Worm (Caenorhabditis elegans): Measurements from ENCODE around the gene bath-31.

Gene bath-31

DNA sequence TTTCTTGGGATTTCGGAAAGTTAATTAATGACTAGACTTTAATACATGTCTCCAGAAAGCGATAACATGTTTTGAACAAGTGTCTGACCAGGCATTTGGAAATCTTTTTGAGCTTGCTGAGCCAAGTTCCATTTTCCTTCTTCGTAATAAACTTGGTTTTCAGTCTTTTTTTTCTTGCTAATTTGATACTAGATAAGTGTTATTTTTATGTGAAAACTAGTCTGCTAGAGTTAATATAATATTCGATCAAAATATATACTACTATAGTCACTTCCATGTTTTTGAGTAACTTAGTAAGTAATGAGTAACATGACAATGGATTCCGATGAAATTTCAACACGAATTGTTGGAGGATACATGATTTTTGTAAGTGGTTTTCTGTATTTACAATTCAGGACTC lies 22.5 kb upstream of the bath-31 start, which contains the start of gene srx-110:
srx-110 (plus strand) TSS at position 301 of the 400 bp plus-strand sequence.
- TF ChIP-seq ztf-23 (GFP tag; IDR thresholded peaks at IDR 0.05) (no peak), flt-1 (GFP tag; IDR thresholded peaks at IDR 0.05) (no peak), med-1 (GFP tag; optimal IDR thresholded peaks at IDR 0.05; ENCODE audit: insufficient read depth) (no peak)

- TF ChIP-seq ztf-29 (GFP tag; IDR thresholded peaks at IDR 0.05) (no peak), med-1 (GFP tag; optimal IDR thresholded peaks at IDR 0.05; ENCODE audit: insufficient read depth) (no peak), cog-1 (tag; optimal IDR thresholded peaks at IDR 0.05) (no peak), ref-1 (GFP tag; conservative IDR thresholded peaks at IDR 0.05) (no peak), flt-1 (GFP tag; IDR thresholded peaks at IDR 0.05) (no peak), ztf-23 (GFP tag; IDR thresholded peaks at IDR 0.05) (no peak), tab-1 (GFP tag; IDR thresholded peaks at IDR 0.05) (no peak), klf-2 (GFP tag; conservative IDR thresholded peaks at IDR 0.05) (no peak), T22C8.4 (GFP tag; IDR thresholded peaks at IDR 0.05) (no peak)
Observed at ce11 chrII:3711047-3711446, 20.7 kb upstream of the bath-31 start, which contains the start of gene fbxc-53. TSS of gene fbxc-53 (plus strand) at chrII:3711291.

- TF ChIP-seq T22C8.4 (GFP tag; IDR thresholded peaks at IDR 0.05) (no peak), klf-2 (GFP tag; conservative IDR thresholded peaks at IDR 0.05) (no peak), tab-1 (GFP tag; IDR thresholded peaks at IDR 0.05) (no peak), ref-1 (GFP tag; conservative IDR thresholded peaks at IDR 0.05) (no peak), ztf-29 (GFP tag; IDR thresholded peaks at IDR 0.05) (no peak), flt-1 (GFP tag; IDR thresholded peaks at IDR 0.05) (no peak), med-1 (GFP tag; optimal IDR thresholded peaks at IDR 0.05; ENCODE audit: insufficient read depth) (no peak), cog-1 (tag; optimal IDR thresholded peaks at IDR 0.05) (no peak)
Observed at ce11 chrII:3714595-3714994, 17.2 kb upstream of the bath-31 start, which contains the start of gene srh-100. TSS of gene srh-100 (minus strand) at chrII:3714695.

DNA sequence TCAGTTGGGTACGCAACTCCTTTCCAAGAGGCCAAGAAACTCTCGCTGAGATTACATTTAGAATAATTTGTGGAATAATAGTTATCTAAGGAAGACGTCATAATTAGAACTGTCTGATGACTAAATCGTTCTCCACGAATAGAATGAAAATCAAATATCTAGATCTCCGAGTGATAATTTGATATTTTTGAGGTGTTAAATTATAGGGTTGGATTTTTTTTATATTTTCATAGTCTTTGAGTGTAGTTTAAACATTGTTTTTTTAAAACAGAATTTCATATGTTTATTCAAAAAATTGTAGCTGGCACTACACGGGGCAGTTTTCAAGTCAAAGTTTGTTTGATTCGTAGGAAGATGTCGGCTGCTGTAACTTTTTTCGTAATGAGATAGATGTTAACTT lies 15.3 kb upstream of the bath-31 start, which contains the start of gene srh-99:
srh-99 (minus strand) TSS at position 101 of the 400 bp plus-strand sequence.
- no peak for TF ChIP-seq klf-2 (GFP tag; conservative IDR thresholded peaks at IDR 0.05)
- TF ChIP-seq cog-1 (tag; optimal IDR thresholded peaks at IDR 0.05) = no peak
- TF ChIP-seq ztf-29 (GFP tag; IDR thresholded peaks at IDR 0.05) = no peak
- no peak for TF ChIP-seq tab-1 (GFP tag; IDR thresholded peaks at IDR 0.05)
- no peak for TF ChIP-seq flt-1 (GFP tag; IDR thresholded peaks at IDR 0.05)
- TF ChIP-seq ztf-23 (GFP tag; IDR thresholded peaks at IDR 0.05) = no peak
- TF ChIP-seq ref-1 (GFP tag; conservative IDR thresholded peaks at IDR 0.05) = no peak
- TF ChIP-seq T22C8.4 (GFP tag; IDR thresholded peaks at IDR 0.05) = no peak
- TF ChIP-seq med-1 (GFP tag; optimal IDR thresholded peaks at IDR 0.05; ENCODE audit: insufficient read depth) = no peak

- no peak for TF ChIP-seq klf-2 (GFP tag; conservative IDR thresholded peaks at IDR 0.05)
Observed at ce11 chrII:3716961-3717360, 14.8 kb upstream of the bath-31 start, which contains the start of gene fbxc-52. TSS of gene fbxc-52 (plus strand) at chrII:3717261.

- TF ChIP-seq med-1 (GFP tag; optimal IDR thresholded peaks at IDR 0.05; ENCODE audit: insufficient read depth) (no peak), cog-1 (tag; optimal IDR thresholded peaks at IDR 0.05) (no peak), tab-1 (GFP tag; IDR thresholded peaks at IDR 0.05) (no peak), ztf-23 (GFP tag; IDR thresholded peaks at IDR 0.05) (no peak), klf-2 (GFP tag; conservative IDR thresholded peaks at IDR 0.05) (no peak), T22C8.4 (GFP tag; IDR thresholded peaks at IDR 0.05) (no peak)
Observed at ce11 chrII:3721016-3721415, 10.8 kb upstream of the bath-31 start, which contains the start of gene C46E10.3. TSS of gene C46E10.3 (plus strand) at chrII:3721316.

ce11 chrII:3724175-3724715 lies 7.5 kb upstream of the bath-31 start, which contains the start of gene C46E10.1:
TSS of gene C46E10.1 (plus strand) at chrII:3724225.
- TF ChIP-seq cog-1 (tag; optimal IDR thresholded peaks at IDR 0.05) = no peak
- no peak for TF ChIP-seq ref-1 (GFP tag; conservative IDR thresholded peaks at IDR 0.05)
- no peak for TF ChIP-seq flt-1 (GFP tag; IDR thresholded peaks at IDR 0.05)
- TF ChIP-seq ztf-29 (GFP tag; IDR thresholded peaks at IDR 0.05) = no peak
- TF ChIP-seq med-1 (GFP tag; optimal IDR thresholded peaks at IDR 0.05; ENCODE audit: insufficient read depth) = no peak
- no peak for TF ChIP-seq tab-1 (GFP tag; IDR thresholded peaks at IDR 0.05)
- TF ChIP-seq klf-2 (GFP tag; conservative IDR thresholded peaks at IDR 0.05) = no peak
- no peak for TF ChIP-seq ztf-23 (GFP tag; IDR thresholded peaks at IDR 0.05)
- no peak for TF ChIP-seq T22C8.4 (GFP tag; IDR thresholded peaks at IDR 0.05)

- TF ChIP-seq ztf-23 (GFP tag; IDR thresholded peaks at IDR 0.05) (no peak), med-1 (GFP tag; optimal IDR thresholded peaks at IDR 0.05; ENCODE audit: insufficient read depth) (no peak), cog-1 (tag; optimal IDR thresholded peaks at IDR 0.05) (no peak), klf-2 (GFP tag; conservative IDR thresholded peaks at IDR 0.05) (no peak), T22C8.4 (GFP tag; IDR thresholded peaks at IDR 0.05) (no peak), ztf-29 (GFP tag; IDR thresholded peaks at IDR 0.05) (no peak), tab-1 (GFP tag; IDR thresholded peaks at IDR 0.05) (no peak), flt-1 (GFP tag; IDR thresholded peaks at IDR 0.05) (no peak), ref-1 (GFP tag; conservative IDR thresholded peaks at IDR 0.05) (no peak)
Observed at ce11 chrII:3727996-3728395, 3.8 kb upstream of the bath-31 start, which contains the start of gene C46E10.8. TSS of gene C46E10.8 (minus strand) at chrII:3728096.

DNA sequence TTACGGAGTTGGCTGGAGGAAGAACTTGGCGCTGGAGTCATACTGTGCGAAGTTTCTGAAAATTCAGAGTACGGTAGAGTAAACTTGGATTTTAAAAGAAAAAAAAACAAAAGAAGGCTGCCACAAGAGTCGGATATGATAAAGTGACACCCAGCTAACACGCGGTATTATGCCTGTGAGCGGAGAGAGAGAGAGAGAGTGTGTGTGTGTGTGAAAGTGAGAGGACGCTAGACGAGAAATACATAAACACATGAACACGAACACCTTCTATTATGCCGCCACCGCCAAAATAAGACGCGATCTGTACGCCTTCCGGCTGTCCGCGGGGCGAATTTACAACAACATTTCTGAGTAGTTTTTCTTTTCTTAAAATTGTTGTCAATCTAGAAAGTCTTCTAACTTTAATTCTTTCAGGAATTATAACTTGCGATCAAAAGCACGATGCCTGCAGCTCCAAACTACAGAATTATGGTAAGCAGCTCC lies 5.2 kb downstream of the bath-31 start, which contains the start of gene F12E12.6:
F12E12.6 (minus strand) TSS at position 51 of the 483 bp plus-strand sequence.
- TF ChIP-seq ref-1 (GFP tag; conservative IDR thresholded peaks at IDR 0.05) (no peak), klf-2 (GFP tag; conservative IDR thresholded peaks at IDR 0.05) (no peak), med-1 (GFP tag; optimal IDR thresholded peaks at IDR 0.05; ENCODE audit: insufficient read depth) (no peak), ztf-29 (GFP tag; IDR thresholded peaks at IDR 0.05) (no peak), cog-1 (tag; optimal IDR thresholded peaks at IDR 0.05) (no peak), tab-1 (GFP tag; IDR thresholded peaks at IDR 0.05) (no peak), T22C8.4 (GFP tag; IDR thresholded peaks at IDR 0.05) (no peak), flt-1 (GFP tag; IDR thresholded peaks at IDR 0.05) (no peak), ztf-23 (GFP tag; IDR thresholded peaks at IDR 0.05) (no peak)

ce11 chrII:3739647-3740046 lies 7.9 kb downstream of the bath-31 start, which contains the start of gene F12E12.2:
TSS of gene F12E12.2 (plus strand) at chrII:3739947.
- TF ChIP-seq klf-2 (GFP tag; conservative IDR thresholded peaks at IDR 0.05) (no peak), med-1 (GFP tag; optimal IDR thresholded peaks at IDR 0.05; ENCODE audit: insufficient read depth) (no peak), ref-1 (GFP tag; conservative IDR thresholded peaks at IDR 0.05) (no peak), ztf-29 (GFP tag; IDR thresholded peaks at IDR 0.05) (no peak), tab-1 (GFP tag; IDR thresholded peaks at IDR 0.05) (no peak), ztf-23 (GFP tag; IDR thresholded peaks at IDR 0.05) (no peak), cog-1 (tag; optimal IDR thresholded peaks at IDR 0.05) (no peak), flt-1 (GFP tag; IDR thresholded peaks at IDR 0.05) (no peak), T22C8.4 (GFP tag; IDR thresholded peaks at IDR 0.05) (no peak)

Data from whole organism, midembryonic.